Worm (Caenorhabditis elegans) whole organism, L4/young adult: ENCODE measurements around the gene chil-18.
A peak's percentile ranks its signal among the peaks of the same experiment; 100 is the strongest.
"Not testable (repeated sequence)": the region's sequence is repeated elsewhere in the genome, so short reads cannot be mapped to it uniquely, and the experiment has no call there.

Experiments used
- W03F9.2 ChIP-seq: fragments of 150-350 bp; optimal IDR thresholded peaks from 2 replicates; lab custom pipeline; 2014; ENCODE audit warnings: missing biosample characterization, missing genetic modification characterization
- dao-5 ChIP-seq: sonication (generic microtip); optimal IDR thresholded peaks from 2 replicates; lab custom pipeline; 2016; ENCODE audit warnings: missing genotype, missing genetic modification characterization, moderate library complexity, missing compliant biosample characterization
- him-1 ChIP-seq: sonication (generic microtip); optimal IDR thresholded peaks from 2 replicates; lab custom pipeline; 2016; ENCODE audit warnings: missing genotype, missing genetic modification reagents, missing genetic modification characterization, missing compliant biosample characterization

Gene chil-18

DNA sequence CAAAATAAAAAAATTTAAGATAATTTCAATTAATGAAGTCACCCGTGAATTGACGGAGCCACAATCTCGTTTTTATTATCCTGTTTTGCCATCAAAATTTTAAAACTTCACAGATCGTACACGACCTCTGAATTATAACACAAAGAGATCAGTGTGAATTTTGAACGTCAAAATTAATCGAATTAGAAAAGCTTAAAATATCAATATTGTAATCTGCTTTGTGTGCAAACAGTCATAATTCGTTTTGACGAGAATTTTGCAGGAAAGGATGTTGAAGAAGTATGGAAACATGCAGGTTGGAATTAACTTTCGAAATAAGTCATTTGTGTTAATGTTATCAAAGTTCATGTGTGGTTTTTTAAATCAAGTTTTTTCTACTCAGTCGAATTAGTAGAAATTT lies 13.8 kb downstream of the chil-18 start, which contains the start of gene chil-21:
TSS of gene chil-21 (minus strand) at position 101 of the 400 bp plus-strand sequence.
- TF ChIP-seq dao-5, W03F9.2, him-1 (tag; lab: Kevin White, UChicago): not testable (repeated sequence)

DNA sequence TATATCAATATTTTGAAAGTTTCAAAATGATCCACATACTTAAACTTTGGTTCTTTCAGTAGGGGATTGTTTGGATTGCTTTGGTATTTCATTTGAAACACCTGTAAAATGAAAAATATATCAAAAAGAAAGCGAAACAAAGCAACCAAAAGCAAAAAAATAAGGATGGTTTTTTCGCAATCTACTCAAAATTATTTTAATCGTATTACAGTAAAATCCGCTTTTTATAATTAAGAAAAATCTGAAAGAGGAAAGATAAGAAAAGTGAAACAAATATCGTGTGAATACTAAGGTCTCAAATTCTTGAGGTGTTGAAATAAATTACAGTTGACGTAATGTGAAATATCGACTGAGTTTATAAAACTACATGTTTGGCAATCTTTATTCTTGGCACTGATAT lies 18.0 kb downstream of the chil-18 start, which contains the start of gene chil-22:
TSS of gene chil-22 (minus strand) at position 101 of the 400 bp plus-strand sequence.
- TF ChIP-seq W03F9.2 (tag; lab: Kevin White, UChicago) = no peak
- TF ChIP-seq dao-5 (tag; lab: Kevin White, UChicago) = no peak
- TF ChIP-seq him-1 (tag; lab: Kevin White, UChicago) = no peak

DNA sequence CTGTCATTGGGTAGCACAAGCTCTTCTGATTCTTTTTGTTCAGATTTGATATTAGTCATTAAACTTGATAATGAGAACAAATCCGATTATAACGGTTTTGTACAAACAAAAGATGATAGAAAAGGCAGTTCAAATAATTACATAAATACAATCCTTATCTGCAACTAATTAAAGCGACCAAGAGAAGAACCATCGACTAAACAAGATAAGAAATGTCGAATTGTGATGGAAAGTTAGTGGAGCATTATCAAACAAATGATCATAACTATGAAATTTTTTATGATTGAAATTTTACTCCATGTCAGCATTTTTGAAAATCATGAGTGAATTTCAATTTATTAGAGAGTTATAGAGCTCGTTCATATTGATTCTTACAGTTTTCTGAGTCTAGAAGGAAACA lies 20.3 kb downstream of the chil-18 start, which contains the start of gene chil-23:
TSS of gene chil-23 (minus strand) at position 198 of the 400 bp plus-strand sequence.
- TF ChIP-seq him-1 (tag; lab: Kevin White, UChicago) = no peak
- no peak for TF ChIP-seq dao-5 (tag; lab: Kevin White, UChicago)
- TF ChIP-seq W03F9.2 (tag; lab: Kevin White, UChicago) = no peak

DNA sequence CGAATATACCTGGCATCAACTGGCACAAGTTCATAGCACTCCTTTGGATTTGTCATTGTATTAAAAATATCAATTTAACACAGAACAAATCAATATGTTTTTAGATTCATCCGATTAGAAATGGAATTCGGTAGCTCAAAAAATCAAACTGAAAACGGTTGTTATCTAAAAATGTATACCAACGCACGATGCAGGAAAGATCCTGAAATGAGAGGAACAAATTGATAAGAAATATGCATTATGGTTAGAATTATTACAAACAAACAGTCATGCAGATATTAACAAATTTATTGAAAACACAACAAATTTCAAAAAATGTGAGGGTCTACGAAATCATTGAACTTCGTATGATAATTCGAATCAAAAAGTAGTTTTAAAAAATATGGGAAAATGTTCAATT lies 22.0 kb downstream of the chil-18 start, which contains the start of gene T19H5.6:
TSS of gene T19H5.6 (minus strand) at position 195 of the 400 bp plus-strand sequence.
- TF ChIP-seq dao-5 (tag; lab: Kevin White, UChicago) = no peak

DNA sequence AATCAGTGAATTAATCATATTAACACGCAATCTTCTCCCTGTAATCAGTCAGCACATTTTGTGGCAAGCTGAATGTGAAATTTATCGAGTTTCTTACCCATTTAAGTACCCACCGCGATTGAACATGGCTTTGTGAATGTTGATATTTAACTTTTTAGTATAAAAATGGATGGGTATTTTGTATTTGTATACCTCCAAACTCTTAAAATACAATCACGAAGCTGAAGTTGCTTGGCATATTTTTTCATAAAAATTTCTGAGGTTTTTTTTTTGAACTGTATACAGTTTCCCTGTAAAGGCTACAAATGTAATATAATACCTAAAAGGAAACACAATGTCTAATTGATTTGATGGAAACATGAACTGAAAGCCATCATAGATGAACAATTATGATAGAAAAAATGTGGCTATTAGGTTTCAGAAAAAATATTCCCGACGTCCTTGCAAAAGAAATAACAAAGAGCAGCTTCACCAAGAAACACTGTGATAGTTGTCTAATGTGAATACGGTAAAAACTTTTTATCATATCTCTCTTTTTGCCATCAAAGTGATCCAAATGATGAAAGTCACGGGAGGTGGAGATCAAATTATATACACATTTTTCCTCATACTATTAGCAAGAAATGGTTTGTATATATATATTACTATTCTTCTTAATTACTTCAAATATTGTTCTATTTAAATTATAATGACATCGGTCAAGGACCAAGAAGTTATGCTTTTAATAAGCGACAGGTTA lies 26.5 kb downstream of the chil-18 start, which contains the start of the genes chil-25 and chil-26:
TSS of gene chil-25 (minus strand) at position 101 of the 739 bp plus-strand sequence.
TSS of gene chil-26 (plus strand) at position 689 of the 739 bp plus-strand sequence.
- TF ChIP-seq him-1 (tag; lab: Kevin White, UChicago) (no peak), dao-5 (tag; lab: Kevin White, UChicago) (no peak)

DNA sequence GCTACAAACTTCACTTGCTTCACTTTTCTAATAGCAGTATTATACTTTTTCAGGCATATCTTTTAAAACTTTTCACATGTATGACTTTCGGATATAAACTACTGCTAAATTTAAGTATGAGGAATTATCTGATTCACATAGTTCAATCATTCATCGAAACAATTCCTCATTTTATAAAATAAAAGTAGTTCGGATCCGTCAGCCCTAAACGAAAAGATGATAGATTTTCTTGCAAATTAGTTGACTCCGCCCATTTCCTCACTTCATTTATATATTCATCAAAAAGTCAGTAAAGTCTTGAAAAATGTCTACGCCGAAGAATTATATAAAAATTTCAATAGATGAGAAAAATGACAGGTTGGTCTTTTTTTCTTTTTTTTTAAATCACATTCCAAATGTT lies 29.5 kb downstream of the chil-18 start, which contains the start of gene chil-27:
TSS of gene chil-27 (plus strand) at position 301 of the 400 bp plus-strand sequence.
- TF ChIP-seq him-1 (tag; lab: Kevin White, UChicago) (no peak), W03F9.2 (tag; lab: Kevin White, UChicago) (no peak), dao-5 (tag; lab: Kevin White, UChicago) (no peak)

DNA sequence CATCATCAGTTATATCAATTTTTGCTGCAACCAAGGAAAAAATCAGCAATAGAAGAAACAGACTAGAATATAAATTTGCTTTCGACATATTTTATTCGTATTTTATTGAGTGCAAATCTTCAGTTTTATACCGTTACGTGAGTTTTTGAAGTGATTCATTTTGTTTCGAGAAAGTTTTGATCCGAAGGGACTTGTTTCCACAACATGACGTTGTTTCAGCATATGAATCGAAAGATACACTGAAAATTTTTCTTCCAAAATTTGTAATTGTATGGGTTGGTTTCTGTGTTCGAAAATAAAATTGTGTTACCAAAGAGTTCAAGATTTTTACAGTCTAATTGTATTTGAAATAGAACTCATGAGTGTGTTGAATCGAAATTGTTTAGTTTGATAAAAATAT lies 31.9 kb downstream of the chil-18 start, which contains the start of gene T19H5.7:
TSS of gene T19H5.7 (minus strand) at position 101 of the 400 bp plus-strand sequence.
- TF ChIP-seq him-1 (tag; lab: Kevin White, UChicago) = no peak
- TF ChIP-seq dao-5 (tag; lab: Kevin White, UChicago) = no peak

DNA sequence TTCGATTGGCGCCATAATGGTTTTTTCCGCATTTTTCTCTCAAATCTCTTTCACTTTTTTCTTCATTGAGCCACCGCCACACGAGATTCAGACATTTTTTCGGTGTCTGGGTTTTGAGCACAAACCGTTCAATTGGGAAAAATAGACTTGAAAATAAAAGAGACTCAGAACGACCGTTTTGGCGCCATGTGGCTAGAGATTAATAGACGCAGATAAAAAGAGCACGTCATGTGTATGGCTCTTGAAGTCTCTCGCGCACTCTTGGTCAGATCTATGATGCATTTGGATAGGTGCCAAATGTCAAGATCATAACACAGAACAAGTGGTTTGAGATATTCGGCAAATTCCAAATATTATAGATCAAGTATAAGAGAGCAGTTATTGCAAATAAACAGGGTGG lies 33.4 kb downstream of the chil-18 start:
- TF ChIP-seq dao-5 (tag; lab: Kevin White, UChicago) (no peak), him-1 (tag; lab: Kevin White, UChicago) (no peak), W03F9.2 (tag; lab: Kevin White, UChicago) (no peak)

DNA sequence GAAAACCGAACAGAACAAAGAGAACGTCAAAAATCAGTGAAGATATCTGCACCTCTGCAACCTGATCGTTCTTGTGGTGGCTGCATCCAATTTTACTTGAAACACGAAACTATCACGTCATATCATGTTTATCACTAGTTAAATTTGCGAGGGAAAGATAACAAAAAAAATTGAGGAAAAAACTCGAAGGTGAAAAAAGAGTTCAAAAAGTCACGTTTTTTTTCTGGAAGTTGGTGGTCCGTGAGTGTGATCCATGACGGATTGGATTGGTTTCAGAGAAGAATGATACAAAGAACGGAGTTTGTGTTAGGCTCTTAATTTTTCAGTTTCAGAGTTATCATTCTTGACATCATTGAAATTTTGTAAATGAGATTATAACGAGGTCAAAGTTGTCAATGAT lies 34.5 kb downstream of the chil-18 start:
- no peak for TF ChIP-seq him-1 (tag; lab: Kevin White, UChicago)
- no peak for TF ChIP-seq dao-5 (tag; lab: Kevin White, UChicago)
- TF ChIP-seq W03F9.2 (tag; lab: Kevin White, UChicago) = no peak

DNA sequence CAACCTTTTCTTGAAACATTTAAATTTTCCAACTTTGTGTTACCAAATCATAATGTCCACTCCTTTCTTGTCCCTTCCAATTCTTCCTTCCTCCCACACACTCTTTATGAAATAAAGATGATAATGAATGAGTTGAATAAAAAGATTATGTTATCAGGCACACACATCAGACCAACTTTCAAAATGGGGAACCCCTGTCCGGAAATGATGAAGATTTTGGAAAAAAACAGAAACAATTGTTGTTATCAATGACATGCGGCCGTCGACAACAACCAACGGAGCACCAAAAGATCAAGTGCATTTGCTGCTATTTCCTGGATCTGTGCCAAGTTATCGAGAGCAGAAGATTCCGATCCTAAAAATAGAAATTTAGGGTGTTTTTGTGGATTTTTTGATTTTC lies 35.3 kb downstream of the chil-18 start:
- TF ChIP-seq W03F9.2 (tag; lab: Kevin White, UChicago) (no peak), him-1 (tag; lab: Kevin White, UChicago) (no peak), dao-5 (tag; lab: Kevin White, UChicago) (no peak)

DNA sequence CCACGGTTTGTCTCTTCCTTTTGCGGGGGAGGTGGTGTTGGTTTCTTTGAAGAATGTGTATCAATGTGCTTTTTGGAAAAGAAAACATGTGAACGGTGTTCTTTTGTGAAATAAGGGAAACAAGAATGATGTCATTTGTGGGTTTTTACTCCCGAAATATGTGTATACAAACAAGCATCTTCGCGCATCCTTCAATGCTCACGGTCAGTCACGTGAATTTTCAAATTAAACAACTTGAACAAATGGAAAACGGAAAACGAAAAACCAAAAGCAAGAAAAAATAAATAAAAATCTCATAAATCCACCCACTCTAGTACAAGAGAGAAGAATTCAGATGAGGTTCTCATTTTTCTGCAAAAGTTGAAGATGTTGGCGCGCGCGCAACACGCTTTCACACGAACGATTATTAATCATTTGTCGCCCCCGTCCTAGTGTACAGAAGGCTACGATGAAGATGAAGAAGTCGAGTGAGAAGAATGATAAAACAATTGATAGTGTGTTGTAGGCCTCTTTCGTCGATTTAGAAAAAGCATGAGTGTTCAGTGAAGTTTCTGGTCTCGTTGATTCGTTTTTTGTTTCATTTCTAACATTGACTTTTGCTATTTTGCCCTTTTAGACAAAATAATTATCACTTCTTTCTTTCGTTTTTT lies 37.1 kb downstream of the chil-18 start:
- TF ChIP-seq dao-5 (tag; lab: Kevin White, UChicago) = no peak

DNA sequence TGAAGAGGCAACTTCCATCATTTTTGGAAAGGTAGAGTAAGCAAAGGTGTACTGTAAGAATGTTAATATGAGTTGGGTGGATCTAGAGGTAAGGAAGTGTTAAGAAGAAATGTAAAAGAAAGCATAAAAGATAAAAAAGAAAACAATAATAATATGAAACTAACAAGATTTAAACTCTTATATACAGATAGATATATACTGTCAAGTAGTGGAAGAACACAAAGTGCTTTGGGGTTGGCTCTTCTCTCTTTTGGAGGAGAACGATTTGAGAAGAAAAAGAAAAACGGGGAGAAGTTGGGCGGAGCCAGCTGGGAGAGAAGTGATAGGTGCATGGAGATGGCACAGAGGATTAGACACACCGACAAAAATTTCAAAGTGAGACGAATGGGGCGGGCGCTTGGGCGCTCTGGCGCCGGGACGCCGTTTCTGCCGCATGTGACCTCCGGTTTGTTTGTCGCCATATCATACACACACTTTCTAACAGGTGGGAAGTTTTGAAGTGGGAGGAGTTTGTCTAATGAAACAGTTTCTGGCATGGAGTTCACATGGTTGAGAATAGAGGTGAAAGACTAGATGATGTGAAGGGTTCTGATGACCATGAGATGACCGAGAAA lies 39.4 kb downstream of the chil-18 start, which contains the start of gene T19H5.4:
TSS of gene T19H5.4 (minus strand) at position 51 of the 614 bp plus-strand sequence.
- TF ChIP-seq W03F9.2 (tag; lab: Kevin White, UChicago) (peak; percentile 31), him-1 (tag; lab: Kevin White, UChicago) (no peak)

DNA sequence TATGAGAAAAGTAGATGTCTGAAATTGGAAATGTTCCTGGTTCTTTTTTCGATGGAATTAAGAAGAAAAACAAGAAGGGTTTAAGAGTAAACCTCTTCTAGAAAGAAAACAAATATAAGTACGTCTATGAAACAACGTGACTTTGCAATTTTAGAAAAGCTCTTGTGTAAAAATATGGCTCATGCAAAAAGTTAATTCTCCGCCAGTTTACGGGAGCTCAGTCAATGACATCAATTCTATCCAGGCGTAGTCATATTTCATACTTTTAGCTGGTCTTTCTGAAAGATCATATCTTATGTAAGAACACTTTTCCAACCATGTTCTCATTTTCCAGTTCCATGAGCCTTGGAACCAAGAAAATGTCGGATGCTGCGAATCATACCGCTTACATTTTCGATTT lies 41.9 kb downstream of the chil-18 start:
- TF ChIP-seq W03F9.2 (tag; lab: Kevin White, UChicago) (no peak), him-1 (tag; lab: Kevin White, UChicago) (no peak), dao-5 (tag; lab: Kevin White, UChicago) (no peak)
